Worm (Caenorhabditis elegans) whole organism, L4/young adult: Measurements from ENCODE around the gene cyp-34A2.
"Not testable (repeated sequence)": the region's sequence is repeated elsewhere in the genome, so short reads cannot be mapped to it uniquely, and the experiment has no call there.

Experiments
- W03F9.2 ChIP-seq: fragments of 150-350 bp; optimal IDR thresholded peaks from 2 replicates; lab custom pipeline; 2014; ENCODE audit warnings: missing biosample characterization, missing genetic modification characterization
- dao-5 ChIP-seq: sonication (generic microtip); optimal IDR thresholded peaks from 2 replicates; lab custom pipeline; 2016; ENCODE audit warnings: missing genotype, missing genetic modification characterization, moderate library complexity, missing compliant biosample characterization
- him-1 ChIP-seq: sonication (generic microtip); optimal IDR thresholded peaks from 2 replicates; lab custom pipeline; 2016; ENCODE audit warnings: missing genotype, missing genetic modification reagents, missing genetic modification characterization, missing compliant biosample characterization

The cyp-34A2 gene

ce11 chrV:15259904-15260303 is 31.0 kb downstream of the cyp-34A2 start, which contains the start of gene M01B2.8:
Gene M01B2.8, plus strand, starts transcription at chrV:15260204.
- TF ChIP-seq W03F9.2, result no peak
- TF ChIP-seq him-1 (tag; lab: Kevin White, UChicago), result no peak
- TF ChIP-seq dao-5, result no peak

ce11 chrV:15259049-15259448 is 31.8 kb downstream of the cyp-34A2 start, which contains the start of gene srsx-37:
Gene srsx-37, minus strand, starts transcription at chrV:15259149.
- TF ChIP-seq W03F9.2 (no peak), dao-5 (no peak), him-1 (tag; lab: Kevin White, UChicago) (no peak)

- not testable (repeated sequence) for TF ChIP-seq W03F9.2; him-1 (tag; lab: Kevin White, UChicago); dao-5
Measured at ce11 chrV:15256669-15257068, 34.2 kb downstream of the cyp-34A2 start, which contains the start of gene srsx-39. Gene srsx-39, minus strand, starts transcription at chrV:15256769.

ce11 chrV:15253529-15253928 is 37.4 kb downstream of the cyp-34A2 start, which contains the start of gene srbc-75:
Gene srbc-75, plus strand, starts transcription at chrV:15253829.
- TF ChIP-seq W03F9.2, result no peak
- TF ChIP-seq dao-5, result no peak
- TF ChIP-seq him-1 (tag; lab: Kevin White, UChicago), result no peak

ce11 chrV:15252082-15252481 is 38.8 kb downstream of the cyp-34A2 start, which contains the start of gene srbc-76:
Gene srbc-76, plus strand, starts transcription at chrV:15252382.
- TF ChIP-seq W03F9.2 (no peak), him-1 (tag; lab: Kevin White, UChicago) (no peak)

- TF ChIP-seq him-1 (tag; lab: Kevin White, UChicago); W03F9.2; dao-5: not testable (repeated sequence)
Measured at ce11 chrV:15250304-15250703, 40.6 kb downstream of the cyp-34A2 start, which contains the start of gene srd-28. Gene srd-28, plus strand, starts transcription at chrV:15250604.

ce11 chrV:15244456-15244855 is 46.4 kb downstream of the cyp-34A2 start, which contains the start of gene kin-30:
Gene kin-30, plus strand, starts transcription at chrV:15244756.
- TF ChIP-seq W03F9.2 (no peak), him-1 (tag; lab: Kevin White, UChicago) (no peak), dao-5 (no peak)

ce11 chrV:15241259-15241658 is 49.6 kb downstream of the cyp-34A2 start, which contains the start of gene chil-12:
Gene chil-12, plus strand, starts transcription at chrV:15241559.
- TF ChIP-seq dao-5, result no peak

ce11 chrV:15240215-15240614 is 50.7 kb downstream of the cyp-34A2 start, which contains the start of gene srw-11:
Gene srw-11, minus strand, starts transcription at chrV:15240315.
- TF ChIP-seq him-1 (tag; lab: Kevin White, UChicago) (no peak), W03F9.2 (no peak), dao-5 (no peak)
